Worm (Caenorhabditis elegans): ENCODE results near the gene srh-183.

- TF ChIP-seq ama-1 (optimal IDR thresholded peaks at IDR 0.05): no peak
- TF ChIP-seq ceh-31 (tag; optimal IDR thresholded peaks at IDR 0.05): no peak
- TF ChIP-seq unc-3 (GFP tag; conservative IDR thresholded peaks at IDR 0.05): no peak
- no peak for TF ChIP-seq unc-3 (tag; optimal IDR thresholded peaks at IDR 0.05)
- TF ChIP-seq unc-55 (GFP tag; optimal IDR thresholded peaks at IDR 0.05): no peak
- TF ChIP-seq pha-4 (tag; optimal IDR thresholded peaks at IDR 0.05): no peak
- no peak for TF ChIP-seq gmeb-2 (tag; optimal IDR thresholded peaks at IDR 0.05)
- no peak for TF ChIP-seq ceh-19 (GFP tag; optimal IDR thresholded peaks at IDR 0.05)
- no peak for TF ChIP-seq pqm-1 (tag; optimal IDR thresholded peaks at IDR 0.05)
- no peak for TF ChIP-seq nfya-1 (tag; optimal IDR thresholded peaks at IDR 0.05)
- no peak for TF ChIP-seq eyg-1 (tag; optimal IDR thresholded peaks at IDR 0.05)
- no peak for TF ChIP-seq ets-4 (tag; optimal IDR thresholded peaks at IDR 0.05)
Measured at ce11 chrV:20007470-20007869, 29.4 kb upstream of the srh-183 start, which contains the start of gene Y60A3A.23.

Measured in whole organism, late embryonic.